Worm (Caenorhabditis elegans) whole organism, mixed stage, embryonic: ENCODE data around the gene T10B5.7.
A peak's percentile ranks its signal among the peaks of the same experiment; 100 is the strongest.
"Not testable (repeated sequence)": the region's sequence is repeated elsewhere in the genome, so short reads cannot be mapped to it uniquely, and the experiment has no call there.

Experiments used
- M03D4.4 ChIP-seq: sonication (generic microtip); optimal IDR thresholded peaks from 2 replicates; lab custom pipeline; 2017; ENCODE audit warnings: mild to moderate bottlenecking, missing genetic modification characterization, missing compliant biosample characterization
- bed-3 ChIP-seq: fragments of 200-800 bp; sonication (Bioruptor generic); optimal IDR thresholded peaks from 3 replicates; lab custom pipeline; 2018; ENCODE audit warnings: mild to moderate bottlenecking, missing genetic modification characterization, moderate library complexity, missing compliant biosample characterization
- blmp-1 ChIP-seq: fragments of 150-350 bp; optimal IDR thresholded peaks from 2 replicates; lab custom pipeline; 2014; ENCODE audit warnings: missing biosample characterization, missing genetic modification characterization
- ceh-39 ChIP-seq: fragments of 150-350 bp; optimal IDR thresholded peaks from 2 replicates; lab custom pipeline; 2014; ENCODE audit warnings: missing biosample characterization, missing genetic modification characterization
- ceh-43 ChIP-seq: fragments of 200-800 bp; sonication (Bioruptor generic); optimal IDR thresholded peaks from 2 replicates; lab custom pipeline; 2018; ENCODE audit warnings: mild to moderate bottlenecking, missing genetic modification characterization, moderate library complexity, missing compliant biosample characterization
- ceh-83 ChIP-seq: fragments of 200-800 bp; sonication (Bioruptor generic); optimal IDR thresholded peaks from 2 replicates; lab custom pipeline; 2018; ENCODE audit warnings: mild to moderate bottlenecking, missing genetic modification characterization, missing compliant biosample characterization
- ces-1 ChIP-seq: fragments of 150-350 bp; optimal IDR thresholded peaks from 2 replicates; lab custom pipeline; 2014; ENCODE audit warnings: missing biosample characterization, missing genetic modification reagents, missing genetic modification characterization
- cnd-1 ChIP-seq: fragments of 200-800 bp; sonication (Bioruptor generic); optimal IDR thresholded peaks from 2 replicates; lab custom pipeline; 2018; ENCODE audit warnings: mild to moderate bottlenecking, missing genetic modification characterization, missing compliant biosample characterization
- drap-1 ChIP-seq: fragments of 200-800 bp; sonication (Bioruptor generic); optimal IDR thresholded peaks from 3 replicates; lab custom pipeline; 2018; ENCODE audit warnings: mild to moderate bottlenecking, missing genetic modification characterization, missing compliant biosample characterization
- elt-1 ChIP-seq: sonication (generic microtip); optimal IDR thresholded peaks from 2 replicates; lab custom pipeline; 2017; ENCODE audit warnings: missing genetic modification characterization, mild to moderate bottlenecking, missing compliant biosample characterization, antibody characterized with exemption, moderate library complexity, borderline replicate concordance; ENCODE audit not compliant: insufficient read depth
- elt-3 ChIP-seq: fragments of 150-350 bp; optimal IDR thresholded peaks from 2 replicates; lab custom pipeline; 2014; ENCODE audit warnings: missing biosample characterization, missing genetic modification characterization
- flh-1 ChIP-seq: fragments of 200-800 bp; sonication (Bioruptor generic); optimal IDR thresholded peaks from 2 replicates; lab custom pipeline; 2018; ENCODE audit warnings: mild to moderate bottlenecking, missing genetic modification characterization, moderate library complexity, missing compliant biosample characterization
- ham-2 ChIP-seq: fragments of 200-800 bp; sonication (Bioruptor generic); optimal IDR thresholded peaks from 2 replicates; lab custom pipeline; 2018; ENCODE audit warnings: mild to moderate bottlenecking, missing genetic modification characterization, missing compliant biosample characterization
- hlh-1 ChIP-seq: fragments of 150-350 bp; optimal IDR thresholded peaks from 2 replicates; lab custom pipeline; 2014; ENCODE audit warnings: missing biosample characterization, missing genetic modification reagents, missing genetic modification characterization
- lin-13 ChIP-seq: fragments of 150-350 bp; optimal IDR thresholded peaks from 2 replicates; lab custom pipeline; 2014; ENCODE audit warnings: missing biosample characterization, missing genetic modification characterization
- lin-32 ChIP-seq: fragments of 200-800 bp; sonication (Bioruptor generic); optimal IDR thresholded peaks from 2 replicates; lab custom pipeline; 2018; ENCODE audit warnings: mild to moderate bottlenecking, missing genetic modification characterization, missing compliant biosample characterization
- lsy-2 ChIP-seq: fragments of 150-350 bp; optimal IDR thresholded peaks from 2 replicates; lab custom pipeline; 2014; ENCODE audit warnings: missing biosample characterization, missing genetic modification characterization
- mab-5 ChIP-seq: fragments of 150-350 bp; optimal IDR thresholded peaks from 2 replicates; lab custom pipeline; 2014; ENCODE audit warnings: missing biosample characterization, missing genetic modification characterization
- mep-1 ChIP-seq: fragments of 150-350 bp; optimal IDR thresholded peaks from 2 replicates; lab custom pipeline; 2017; ENCODE audit warnings: missing biosample characterization, missing genetic modification reagents, missing genetic modification characterization, inconsistent platforms
- mls-2 ChIP-seq: sonication (generic microtip); optimal IDR thresholded peaks from 2 replicates; lab custom pipeline; 2016; ENCODE audit warnings: mild to moderate bottlenecking, missing genetic modification characterization, moderate library complexity, missing compliant biosample characterization
- nhr-12 ChIP-seq: fragments of 150-350 bp; optimal IDR thresholded peaks from 2 replicates; lab custom pipeline; 2014; ENCODE audit warnings: missing biosample characterization, missing genetic modification characterization
- nhr-2 ChIP-seq: fragments of 150-350 bp; optimal IDR thresholded peaks from 2 replicates; lab custom pipeline; 2014; ENCODE audit warnings: missing biosample characterization, missing genetic modification characterization
- nhr-237 ChIP-seq: fragments of 150-350 bp; optimal IDR thresholded peaks from 2 replicates; lab custom pipeline; 2014; ENCODE audit warnings: missing biosample characterization, missing genetic modification characterization
- nhr-28 ChIP-seq: fragments of 150-350 bp; optimal IDR thresholded peaks from 2 replicates; lab custom pipeline; 2014; ENCODE audit warnings: missing biosample characterization, missing genetic modification characterization
- nhr-76 ChIP-seq: sonication (generic microtip); optimal IDR thresholded peaks from 2 replicates; lab custom pipeline; 2017; ENCODE audit warnings: missing biosample characterization, missing genetic modification characterization
- pha-4 ChIP-seq: fragments of 150-350 bp; optimal IDR thresholded peaks from 2 replicates; lab custom pipeline; 2018; ENCODE audit warnings: missing biosample characterization, missing genetic modification reagents, missing genetic modification characterization
- sem-2 ChIP-seq: fragments of 200-800 bp; sonication (Bioruptor generic); optimal IDR thresholded peaks from 2 replicates; lab custom pipeline; 2018; ENCODE audit warnings: mild to moderate bottlenecking, missing genetic modification characterization, missing compliant biosample characterization
- snpc-4 ChIP-seq: fragments of 150-350 bp; optimal IDR thresholded peaks from 2 replicates; lab custom pipeline; 2014; ENCODE audit warnings: missing biosample characterization, missing genetic modification characterization
- sptf-1 ChIP-seq: sonication (generic microtip); optimal IDR thresholded peaks from 2 replicates; lab custom pipeline; 2017; ENCODE audit warnings: mild to moderate bottlenecking, missing genetic modification characterization, moderate library complexity, missing compliant biosample characterization
- tbx-8 ChIP-seq: fragments of 200-800 bp; sonication (Bioruptor generic); optimal IDR thresholded peaks from 2 replicates; lab custom pipeline; 2018; ENCODE audit warnings: mild to moderate bottlenecking, missing genetic modification characterization, moderate library complexity, missing compliant biosample characterization
- unc-120 ChIP-seq: sonication (generic microtip); optimal IDR thresholded peaks from 2 replicates; lab custom pipeline; 2017; ENCODE audit warnings: missing genetic modification characterization, missing compliant biosample characterization; ENCODE audit not compliant: poor library complexity, severe bottlenecking
- unc-39 ChIP-seq: fragments of 150-350 bp; optimal IDR thresholded peaks from 2 replicates; lab custom pipeline; 2014; ENCODE audit warnings: missing biosample characterization, missing genetic modification characterization
- unc-62 ChIP-seq: fragments of 150-350 bp; optimal IDR thresholded peaks from 2 replicates; lab custom pipeline; 2014; ENCODE audit warnings: missing biosample characterization, missing genetic modification reagents, missing genetic modification characterization
- zip-8 ChIP-seq: fragments of 150-350 bp; optimal IDR thresholded peaks from 2 replicates; lab custom pipeline; 2014; ENCODE audit warnings: missing biosample characterization, missing genetic modification characterization
- ztf-11 ChIP-seq: fragments of 150-350 bp; optimal IDR thresholded peaks from 2 replicates; lab custom pipeline; 2014; ENCODE audit warnings: missing biosample characterization, missing genetic modification characterization

T10B5.7 gene

ce11 chrV:1814784-1815183 lies 31.2 kb upstream of the T10B5.7 start, which contains the start of gene Y46H3A.5:
Gene Y46H3A.5, minus strand, starts transcription at chrV:1814884.
- not testable (repeated sequence) for TF ChIP-seq blmp-1, ztf-11, unc-39 (tag; lab: Kevin White, UChicago)

ce11 chrV:1820016-1820415 lies 26.0 kb upstream of the T10B5.7 start:
- TF ChIP-seq bed-3 (GFP tag; lab: Kevin White, UChicago): no peak
- no peak for TF ChIP-seq lin-32 (GFP tag; lab: Kevin White, UChicago)
- TF ChIP-seq M03D4.4 (tag; lab: Kevin White, UChicago): no peak

- TF ChIP-seq nhr-12 (tag; lab: Kevin White, UChicago) (no peak), nhr-28 (tag; lab: Kevin White, UChicago) (no peak), bed-3 (GFP tag; lab: Kevin White, UChicago) (no peak), ceh-39 (tag; lab: Kevin White, UChicago) (no peak), blmp-1 (tag; lab: Kevin White, UChicago) (no peak), sem-2 (GFP tag; lab: Kevin White, UChicago) (no peak)
These were observed 25.3 kb upstream of the T10B5.7 start for ce11 chrV:1820749-1821148.

- TF ChIP-seq cnd-1 (no peak), flh-1 (no peak), elt-3 (tag; lab: Kevin White, UChicago) (no peak), mab-5 (tag; lab: Kevin White, UChicago) (no peak), lin-13 (no peak), blmp-1 (tag; lab: Kevin White, UChicago) (peak; percentile 29), mep-1 (tag; lab: Kevin White, UChicago) (peak; percentile 5), tbx-8 (GFP tag; lab: Kevin White, UChicago) (no peak), pha-4 (tag; lab: Kevin White, UChicago) (no peak), ces-1 (GFP tag; lab: Kevin White, UChicago) (no peak), nhr-76 (tag; lab: Kevin White, UChicago) (no peak), hlh-1 (peak; percentile 40), nhr-2 (no peak), ceh-43 (GFP tag; lab: Kevin White, UChicago) (no peak), ztf-11 (tag; lab: Kevin White, UChicago) (no peak), lin-32 (GFP tag; lab: Kevin White, UChicago) (no peak), zip-8 (tag; lab: Kevin White, UChicago) (no peak), unc-62 (GFP tag; lab: Kevin White, UChicago) (no peak), elt-1 (tag; lab: Kevin White, UChicago) (no peak), unc-39 (tag; lab: Kevin White, UChicago) (no peak), M03D4.4 (tag; lab: Kevin White, UChicago) (peak; percentile 48), lsy-2 (tag; lab: Kevin White, UChicago) (no peak), snpc-4 (no peak), nhr-12 (tag; lab: Kevin White, UChicago) (no peak), ham-2 (peak; percentile 14), mls-2 (tag; lab: Kevin White, UChicago) (peak; percentile 29), bed-3 (GFP tag; lab: Kevin White, UChicago) (peak; percentile 17), ceh-39 (tag; lab: Kevin White, UChicago) (no peak), nhr-28 (tag; lab: Kevin White, UChicago) (no peak), sem-2 (GFP tag; lab: Kevin White, UChicago) (no peak), sptf-1 (tag; lab: Kevin White, UChicago) (peak; percentile 73), drap-1 (GFP tag; lab: Kevin White, UChicago) (peak; percentile 31), unc-120 (tag; lab: Kevin White, UChicago) (peak; percentile 14), nhr-237 (tag; lab: Kevin White, UChicago) (peak; percentile 5), ceh-83 (GFP tag; lab: Kevin White, UChicago) (no peak)
These were observed 24.7 kb upstream of the T10B5.7 start, which contains the start of the genes gly-7 and mrpl-39 for ce11 chrV:1821287-1821686. Gene gly-7, minus strand, starts transcription at chrV:1821323. Gene mrpl-39, plus strand, starts transcription at chrV:1821579.
